Worm (Caenorhabditis elegans) whole organism, early embryonic: ENCODE measurements around the gene D1022.5.

ENCODE experiments used
- B0310.2 ChIP-seq: sonication (generic microtip); optimal IDR thresholded peaks from 2 replicates; lab custom pipeline; 2016; ENCODE audit warnings: mild to moderate bottlenecking, missing genetic modification characterization, missing compliant biosample characterization
- F13C5.2 ChIP-seq: sonication (generic microtip); optimal IDR thresholded peaks from 2 replicates; lab custom pipeline; 2017; ENCODE audit warnings: mild to moderate bottlenecking, missing genetic modification characterization, inconsistent platforms, missing compliant biosample characterization
- aly-1 ChIP-seq: sonication (generic microtip); optimal IDR thresholded peaks from 2 replicates; lab custom pipeline; 2016; ENCODE audit warnings: missing genetic modification characterization, missing compliant biosample characterization
- ama-1 ChIP-seq: fragments of 150-350 bp; optimal IDR thresholded peaks from 2 replicates; lab custom pipeline; 2014
- ceh-13 ChIP-seq: fragments of 200-800 bp; sonication (Bioruptor generic); optimal IDR thresholded peaks from 2 replicates; lab custom pipeline; 2018; ENCODE audit warnings: mild to moderate bottlenecking, missing genetic modification characterization, missing compliant biosample characterization
- ceh-36 ChIP-seq: sonication (generic microtip); optimal IDR thresholded peaks from 2 replicates; lab custom pipeline; 2016; ENCODE audit warnings: missing genetic modification characterization, inconsistent platforms, missing compliant biosample characterization
- ets-7 ChIP-seq: sonication (generic microtip); optimal IDR thresholded peaks from 2 replicates; lab custom pipeline; 2016; ENCODE audit warnings: missing genotype, missing genetic modification characterization, missing compliant biosample characterization
- flt-1 ChIP-seq: fragments of 200-800 bp; sonication (Bioruptor generic); IDR thresholded peaks from 2 replicates; pipeline ENCODE4 v1.3.6; 2022; ENCODE audit warnings: missing genetic modification characterization, missing compliant biosample characterization
- hmbx-1 ChIP-seq: sonication (generic microtip); optimal IDR thresholded peaks from 2 replicates; lab custom pipeline; 2016; ENCODE audit warnings: mild to moderate bottlenecking, missing genetic modification characterization, missing compliant biosample characterization
- hmg-4 ChIP-seq: fragments of 200-800 bp; sonication (Bioruptor generic); optimal IDR thresholded peaks from 2 replicates; lab custom pipeline; 2018; ENCODE audit warnings: mild to moderate bottlenecking, missing genetic modification characterization, missing compliant biosample characterization
- hnd-1 ChIP-seq: sonication (generic microtip); optimal IDR thresholded peaks from 2 replicates; lab custom pipeline; 2016; ENCODE audit warnings: missing genetic modification characterization, missing compliant biosample characterization
- pes-1 ChIP-seq: fragments of 200-800 bp; sonication (Bioruptor generic); IDR thresholded peaks from 2 replicates; pipeline ENCODE4 v1.3.6; 2022; ENCODE audit warnings: missing genetic modification reagents, missing genetic modification characterization, missing compliant biosample characterization
- scrt-1 ChIP-seq: fragments of 200-800 bp; sonication (Bioruptor generic); IDR thresholded peaks from 2 replicates; pipeline ENCODE4 v1.3.6; 2022; ENCODE audit warnings: missing genetic modification characterization, missing compliant biosample characterization
- sea-1 ChIP-seq: fragments of 200-800 bp; sonication (Bioruptor generic); conservative IDR thresholded peaks from 2 replicates; pipeline ENCODE4 v1.3.6; 2022; ENCODE audit warnings: missing genetic modification characterization, missing compliant biosample characterization
- tbx-11 ChIP-seq: fragments of 200-800 bp; sonication (Bioruptor generic); IDR thresholded peaks from 2 replicates; pipeline ENCODE4 v1.3.6; 2022; ENCODE audit warnings: missing genetic modification characterization, missing compliant biosample characterization
- tbx-37 ChIP-seq: fragments of 200-800 bp; sonication (Bioruptor generic); conservative IDR thresholded peaks from 2 replicates; pipeline ENCODE4 v1.3.6; 2022; ENCODE audit warnings: missing genetic modification reagents, missing genetic modification characterization, missing compliant biosample characterization
- tra-4 ChIP-seq: sonication (generic microtip); optimal IDR thresholded peaks from 2 replicates; lab custom pipeline; 2017; ENCODE audit warnings: missing genetic modification characterization, missing compliant biosample characterization

D1022.5 gene

ce11 chrII:7483009-7483408 is 24.4 kb upstream of the D1022.5 start, which contains the start of gene cah-2:
Gene cah-2, minus strand, starts transcription at chrII:7483109.
- TF ChIP-seq tra-4 (tag; lab: Kevin White, UChicago) = no peak
- no peak for TF ChIP-seq ama-1 (lab: Kevin White, UChicago)
- no peak for TF ChIP-seq scrt-1
- no peak for TF ChIP-seq tbx-11
- TF ChIP-seq sea-1 (GFP tag; lab: Robert Waterston, UW) = no peak
- no peak for TF ChIP-seq B0310.2 (tag; lab: Kevin White, UChicago)
- TF ChIP-seq hmbx-1 = no peak

DNA sequence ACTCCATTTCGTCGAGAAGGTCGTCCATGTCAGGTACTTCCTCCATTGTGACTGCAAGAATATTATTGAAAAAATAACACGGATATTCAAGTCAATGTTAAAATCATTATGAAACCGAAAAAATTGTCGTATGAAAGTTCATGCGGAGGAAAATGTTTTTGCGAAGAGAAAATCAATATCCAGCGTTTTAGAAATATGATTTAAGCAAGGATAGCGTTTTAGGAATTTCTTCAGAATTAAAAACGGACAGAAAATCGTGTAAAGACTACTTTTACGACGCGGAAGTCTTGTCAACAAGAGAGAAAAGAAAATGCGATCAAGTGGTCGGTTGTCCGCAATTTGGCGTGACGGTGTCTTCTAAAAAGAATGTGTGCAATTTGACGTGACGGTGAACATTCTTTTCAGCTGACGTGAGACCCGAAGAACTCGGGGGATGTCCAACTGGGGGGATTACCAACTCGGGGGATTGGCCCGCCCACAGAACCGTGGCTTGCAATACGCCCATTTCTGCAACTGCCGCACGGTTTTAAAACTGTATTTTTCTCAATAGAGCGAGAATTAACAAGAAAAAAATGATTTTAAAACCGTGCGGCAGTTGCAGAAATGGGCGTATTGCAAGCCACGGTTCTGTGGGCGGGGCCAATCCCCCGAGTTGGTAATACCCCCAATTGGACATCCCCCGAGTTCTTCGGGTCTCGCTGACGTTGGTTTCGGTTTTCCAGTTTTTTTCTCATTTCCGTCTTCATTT is 20.1 kb upstream of the D1022.5 start, which contains the start of the genes aka-1 and ubc-6:
aka-1 (minus strand) TSS at position 51 of the 748 bp plus-strand sequence.
ubc-6 (plus strand) TSS at position 701 of the 748 bp plus-strand sequence.
- TF ChIP-seq scrt-1 = peak; percentile 29; the same call in 1 of the 2 replicates
- peak; percentile 34 for TF ChIP-seq ets-7 (tag; lab: Kevin White, UChicago)
- peak; percentile 81 for TF ChIP-seq sea-1 (GFP tag; lab: Robert Waterston, UW)
- no peak for TF ChIP-seq ama-1 (lab: Kevin White, UChicago)
- no peak for TF ChIP-seq ceh-13
- no peak for TF ChIP-seq B0310.2 (tag; lab: Kevin White, UChicago)
- TF ChIP-seq tbx-11 = no peak
- no peak for TF ChIP-seq hmbx-1
- peak; percentile 25 for TF ChIP-seq F13C5.2
- peak; percentile 44; the same call in 1 of the 2 replicates for TF ChIP-seq tbx-37 (GFP tag; lab: Robert Waterston, UW)
- no peak for TF ChIP-seq hmg-4 (GFP tag; lab: Kevin White, UChicago)
- TF ChIP-seq pes-1 (GFP tag; lab: Robert Waterston, UW) = peak; percentile 62; the same call in 1 of the 2 replicates
- no peak for TF ChIP-seq flt-1 (GFP tag; lab: Robert Waterston, UW)
- TF ChIP-seq ceh-36 (tag; lab: Kevin White, UChicago) = peak; percentile 17

DNA sequence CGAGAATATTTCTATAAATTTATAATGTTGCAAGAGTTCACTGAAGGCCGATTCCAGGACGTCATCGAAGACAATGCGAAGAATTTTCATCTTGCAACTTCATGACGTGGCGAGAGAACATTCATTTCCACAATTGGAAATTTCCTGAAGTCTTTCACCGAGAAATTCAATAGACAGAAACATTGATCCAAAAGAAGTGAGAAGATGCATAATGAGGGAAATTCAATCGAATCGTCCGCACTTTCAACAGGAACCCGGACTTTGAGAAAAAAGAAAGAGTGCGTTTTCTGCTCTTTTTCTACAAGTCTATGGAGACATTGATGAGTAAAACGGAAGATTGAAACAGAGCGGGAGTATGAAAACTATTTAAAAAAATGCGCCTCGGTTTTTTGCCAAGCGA is 10.7 kb upstream of the D1022.5 start:
- TF ChIP-seq tbx-37 (GFP tag; lab: Robert Waterston, UW) (no peak), B0310.2 (tag; lab: Kevin White, UChicago) (no peak), pes-1 (GFP tag; lab: Robert Waterston, UW) (no peak), flt-1 (GFP tag; lab: Robert Waterston, UW) (no peak), ceh-36 (tag; lab: Kevin White, UChicago) (no peak), ama-1 (lab: Kevin White, UChicago) (no peak), scrt-1 (no peak), ets-7 (tag; lab: Kevin White, UChicago) (no peak), hnd-1 (no peak), F13C5.2 (no peak), aly-1 (tag; lab: Kevin White, UChicago) (no peak), tra-4 (tag; lab: Kevin White, UChicago) (no peak), hmbx-1 (no peak), sea-1 (GFP tag; lab: Robert Waterston, UW) (no peak), hmg-4 (GFP tag; lab: Kevin White, UChicago) (no peak), tbx-11 (no peak)

- TF ChIP-seq sea-1 (GFP tag; lab: Robert Waterston, UW) (no peak), hmg-4 (GFP tag; lab: Kevin White, UChicago) (no peak), tra-4 (tag; lab: Kevin White, UChicago) (no peak), ama-1 (lab: Kevin White, UChicago) (no peak), B0310.2 (tag; lab: Kevin White, UChicago) (no peak), pes-1 (GFP tag; lab: Robert Waterston, UW) (no peak), ceh-13 (no peak), ceh-36 (tag; lab: Kevin White, UChicago) (no peak), F13C5.2 (no peak), aly-1 (tag; lab: Kevin White, UChicago) (no peak), ets-7 (tag; lab: Kevin White, UChicago) (no peak), hnd-1 (no peak), hmbx-1 (no peak), tbx-11 (no peak), tbx-37 (GFP tag; lab: Robert Waterston, UW) (no peak)
Observed at ce11 chrII:7465519-7465918, 6.9 kb upstream of the D1022.5 start, which contains the start of gene sro-1. Gene sro-1, minus strand, starts transcription at chrII:7465619.

DNA sequence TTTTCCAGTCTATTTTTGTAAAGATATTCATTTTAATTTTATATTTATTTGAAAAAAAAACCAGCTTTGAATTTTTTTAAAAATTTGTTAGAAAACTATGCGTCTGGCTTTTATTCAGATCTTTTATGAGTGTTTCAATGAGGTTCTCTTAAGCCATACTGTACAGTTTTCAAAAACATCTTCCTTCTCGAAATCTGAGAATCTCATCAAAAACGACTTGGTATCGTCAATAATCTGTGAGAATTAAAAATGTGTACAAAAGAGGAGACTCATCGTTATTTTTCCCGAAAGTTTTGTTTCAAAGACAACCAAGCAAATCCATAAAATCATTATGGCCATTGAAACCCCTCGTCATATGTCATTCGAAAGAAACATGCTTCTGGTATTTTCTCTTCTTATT is 599 bp upstream of the D1022.5 start, which contains the start of gene D1022.2:
D1022.2 (plus strand) TSS at position 301 of the 400 bp plus-strand sequence.
- TF ChIP-seq flt-1 (GFP tag; lab: Robert Waterston, UW) (no peak), F13C5.2 (no peak), tbx-37 (GFP tag; lab: Robert Waterston, UW) (no peak), hmg-4 (GFP tag; lab: Kevin White, UChicago) (no peak), hnd-1 (no peak), tra-4 (tag; lab: Kevin White, UChicago) (no peak), pes-1 (GFP tag; lab: Robert Waterston, UW) (no peak), ceh-36 (tag; lab: Kevin White, UChicago) (no peak), ets-7 (tag; lab: Kevin White, UChicago) (no peak), tbx-11 (no peak)

DNA sequence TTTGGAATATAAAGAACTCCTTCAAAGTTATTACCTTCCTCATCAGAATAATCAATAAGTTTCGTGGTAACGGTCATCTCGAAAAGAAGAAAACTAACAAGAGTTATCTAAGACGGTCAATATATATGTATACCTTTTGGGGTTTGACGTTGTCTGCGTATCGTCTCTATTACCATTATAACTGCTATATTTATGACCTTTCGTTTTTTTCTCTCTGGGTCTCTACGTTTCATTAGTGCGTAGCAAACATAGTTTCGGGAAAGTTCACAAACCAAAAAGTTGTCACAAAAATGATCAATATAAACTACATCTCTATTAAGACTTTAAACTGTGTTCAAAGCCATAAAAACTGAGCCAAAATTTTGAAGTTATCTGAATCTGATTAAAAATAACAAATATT is 1.4 kb downstream of the D1022.5 start, which contains the start of gene D1022.4:
D1022.4 (minus strand) TSS at position 83 of the 400 bp plus-strand sequence.
- TF ChIP-seq ceh-36 (tag; lab: Kevin White, UChicago) (no peak), tbx-11 (no peak), sea-1 (GFP tag; lab: Robert Waterston, UW) (no peak), hmbx-1 (no peak), tra-4 (tag; lab: Kevin White, UChicago) (no peak), hmg-4 (GFP tag; lab: Kevin White, UChicago) (no peak), aly-1 (tag; lab: Kevin White, UChicago) (no peak), hnd-1 (no peak), B0310.2 (tag; lab: Kevin White, UChicago) (no peak), ama-1 (lab: Kevin White, UChicago) (no peak), F13C5.2 (no peak), tbx-37 (GFP tag; lab: Robert Waterston, UW) (no peak), scrt-1 (no peak), ceh-13 (no peak), flt-1 (GFP tag; lab: Robert Waterston, UW) (no peak), pes-1 (GFP tag; lab: Robert Waterston, UW) (no peak)
